Fruit fly (Drosophila melanogaster): ENCODE data around the gene Bin1.

The Bin1 gene

dm6 chr3R:16202335-16203024 is 13.1 kb upstream of the Bin1 start (continued):
- TF ChIP-seq Lim3 (GFP tag; IDR thresholded peaks at IDR 0.05) (no peak), CG1233 (GFP tag; optimal IDR thresholded peaks at IDR 0.05) (no peak), CG7372 (GFP tag; IDR thresholded peaks at IDR 0.05) (no peak), CG7839 (tag; optimal IDR thresholded peaks at IDR 0.05) (no peak), cato (GFP tag; optimal IDR thresholded peaks at IDR 0.05; ENCODE audit: borderline replicate concordance) (no peak), slou (GFP tag; optimal IDR thresholded peaks at IDR 0.05) (no peak), Dek (tag; optimal IDR thresholded peaks at IDR 0.05) (no peak), fru (optimal IDR thresholded peaks at IDR 0.05) (no peak), Gsc (GFP tag; IDR thresholded peaks at IDR 0.05) (no peak), CG14710 (tag; optimal IDR thresholded peaks at IDR 0.05) (no peak), CG13775 (GFP tag; optimal IDR thresholded peaks at IDR 0.05) (no peak), Fer1 (GFP tag; optimal IDR thresholded peaks at IDR 0.05) (peak; percentile 0), Hr78 (GFP tag; optimal IDR thresholded peaks at IDR 0.05) (peak in 1 of 2 experiments; percentile 63), CG15601 (tag; optimal IDR thresholded peaks at IDR 0.05) (no peak), CG10543 (GFP tag; optimal IDR thresholded peaks at IDR 0.05) (peak; percentile 32), CG10462 (GFP tag; optimal IDR thresholded peaks at IDR 0.05) (no peak), ase (GFP tag; IDR thresholded peaks at IDR 0.05) (no peak), wdn (GFP tag; IDR thresholded peaks at IDR 0.05) (no peak)

dm6 chr3R:16200497-16201019 is 11.2 kb upstream of the Bin1 start:
- TF ChIP-seq Side (GFP tag; optimal IDR thresholded peaks at IDR 0.05), result no peak
- peak; percentile 80 for TF ChIP-seq sug (tag; optimal IDR thresholded peaks at IDR 0.05)
- no peak for TF ChIP-seq Sry-β (GFP tag; optimal IDR thresholded peaks at IDR 0.05)
- TF ChIP-seq E2f1 (GFP tag; IDR thresholded peaks at IDR 0.05), result no peak
- no peak for TF ChIP-seq ind (GFP tag; optimal IDR thresholded peaks at IDR 0.05)
- no peak for TF ChIP-seq CG12942 (GFP tag; optimal IDR thresholded peaks at IDR 0.05)
- TF ChIP-seq CG31365 (tag; optimal IDR thresholded peaks at IDR 0.05), result no peak
- TF ChIP-seq pho (GFP tag; optimal IDR thresholded peaks at IDR 0.05), result no peak
- no peak for TF ChIP-seq CG9932 (GFP tag; IDR thresholded peaks at IDR 0.05)
- no peak for TF ChIP-seq CG1529 (GFP tag; optimal IDR thresholded peaks at IDR 0.05)
- no peak for TF ChIP-seq chn (GFP tag; optimal IDR thresholded peaks at IDR 0.05)
- TF ChIP-seq CG2678 (tag; optimal IDR thresholded peaks at IDR 0.05), result peak; percentile 4
- TF ChIP-seq sima (GFP tag; optimal IDR thresholded peaks at IDR 0.05), result no peak
- TF ChIP-seq Lhr (GFP tag; optimal IDR thresholded peaks at IDR 0.05), result no peak
- no peak for TF ChIP-seq CG16779 (GFP tag; IDR thresholded peaks at IDR 0.05)
- TF ChIP-seq mirr (GFP tag; optimal IDR thresholded peaks at IDR 0.05), result peak; percentile 39
- peak in 1 of 2 experiments; percentile 54 for TF ChIP-seq Pdp1 (GFP tag; optimal IDR thresholded peaks at IDR 0.05)
- no peak for TF ChIP-seq CG15696 (tag; optimal IDR thresholded peaks at IDR 0.05)
- peak; percentile 99 for TF ChIP-seq exex (tag; optimal IDR thresholded peaks at IDR 0.05)
- TF ChIP-seq HLHmδ (GFP tag; optimal IDR thresholded peaks at IDR 0.05), result no peak
- TF ChIP-seq CrebB (tag; optimal IDR thresholded peaks at IDR 0.05), result no peak
- TF ChIP-seq CG34376 (GFP tag; optimal IDR thresholded peaks at IDR 0.05), result peak; percentile 67
- TF ChIP-seq CG7839 (tag; optimal IDR thresholded peaks at IDR 0.05), result no peak
- no peak for TF ChIP-seq gsb (GFP tag; IDR thresholded peaks at IDR 0.05)
- no peak for TF ChIP-seq nerfin-2 (GFP tag; IDR thresholded peaks at IDR 0.05; ENCODE audit: partially characterized antibody)
- no peak for TF ChIP-seq pum (GFP tag; optimal IDR thresholded peaks at IDR 0.05)
- TF ChIP-seq CG17361 (GFP tag; IDR thresholded peaks at IDR 0.05), result no peak
- no peak for TF ChIP-seq CG16863 (GFP tag; optimal IDR thresholded peaks at IDR 0.05)
- TF ChIP-seq wdn (GFP tag; IDR thresholded peaks at IDR 0.05), result no peak
- no peak for TF ChIP-seq HLH4C (GFP tag; IDR thresholded peaks at IDR 0.05; ENCODE audit: partially characterized antibody)
- no peak for TF ChIP-seq CG10274 (GFP tag; optimal IDR thresholded peaks at IDR 0.05)
- TF ChIP-seq ac (GFP tag; optimal IDR thresholded peaks at IDR 0.05), result no peak
- no peak for TF ChIP-seq CG12071 (GFP tag; optimal IDR thresholded peaks at IDR 0.05)
